Worm (Caenorhabditis elegans): Measurements from ENCODE around the gene acn-1.

DNA sequence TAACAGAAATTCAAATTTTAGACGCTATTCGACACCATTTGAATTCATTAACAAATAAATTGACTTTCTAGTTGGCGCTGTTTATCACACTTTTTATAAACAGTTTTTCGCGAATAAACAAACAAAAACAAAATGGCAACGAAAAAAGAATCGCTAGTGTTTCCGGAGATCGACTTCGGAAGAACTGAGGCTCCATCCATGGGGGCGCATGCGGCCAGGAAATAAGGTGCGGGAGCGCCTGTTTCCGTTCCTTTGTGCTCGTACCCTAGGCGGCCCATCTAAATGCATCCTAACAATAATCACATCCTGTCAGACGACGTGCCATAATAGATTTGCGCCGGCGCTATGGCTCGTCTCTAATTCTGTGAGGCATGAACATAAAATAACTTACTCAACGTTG lies 12.8 kb downstream of the acn-1 start:
- no peak for TF ChIP-seq snpc-4 (tag; optimal IDR thresholded peaks at IDR 0.05)
- no peak for TF ChIP-seq ham-2 (GFP tag; optimal IDR thresholded peaks at IDR 0.05)
- TF ChIP-seq pha-4 (tag; optimal IDR thresholded peaks at IDR 0.05): no peak
- TF ChIP-seq hlh-1 (tag; optimal IDR thresholded peaks at IDR 0.05): no peak
- no peak for TF ChIP-seq bed-3 (GFP tag; optimal IDR thresholded peaks at IDR 0.05)
- TF ChIP-seq tbx-8 (GFP tag; optimal IDR thresholded peaks at IDR 0.05): no peak
- no peak for TF ChIP-seq ces-1 (GFP tag; optimal IDR thresholded peaks at IDR 0.05)
- TF ChIP-seq ceh-39 (tag; optimal IDR thresholded peaks at IDR 0.05): no peak

Data from whole organism, mixed stage, embryonic.